Worm (Caenorhabditis elegans) whole organism, L3 larva: ENCODE results near the gene nspg-7.2.
A peak's percentile ranks its signal among the peaks of the same experiment; 100 is the strongest.

Experiments
- ama-1 ChIP-seq: fragments of 150-350 bp; optimal IDR thresholded peaks from 2 replicates; lab custom pipeline; 2018
- ceh-28 ChIP-seq: fragments of 150-350 bp; optimal IDR thresholded peaks from 2 replicates; lab custom pipeline; 2014; ENCODE audit warnings: missing biosample characterization, missing genetic modification reagents, missing genetic modification characterization
- ceh-82 ChIP-seq: fragments of 150-350 bp; optimal IDR thresholded peaks from 2 replicates; lab custom pipeline; 2014; ENCODE audit warnings: missing biosample characterization, missing genetic modification characterization
- lin-15B ChIP-seq: fragments of 150-350 bp; optimal IDR thresholded peaks from 2 replicates; lab custom pipeline; 2014; ENCODE audit warnings: missing biosample characterization, missing genetic modification characterization
- lin-39 ChIP-seq: fragments of 150-350 bp; optimal IDR thresholded peaks from 2 replicates; lab custom pipeline; 2018; ENCODE audit warnings: missing biosample characterization, missing genetic modification reagents, missing genetic modification characterization
- mdl-1 ChIP-seq: fragments of 150-350 bp; optimal IDR thresholded peaks from 2 replicates; lab custom pipeline; 2014; ENCODE audit warnings: missing biosample characterization, missing genetic modification characterization
- nhr-11 ChIP-seq: fragments of 150-350 bp; optimal IDR thresholded peaks from 2 replicates; lab custom pipeline; 2014; ENCODE audit warnings: missing biosample characterization, missing genetic modification characterization
- nhr-23 ChIP-seq: fragments of 150-350 bp; optimal IDR thresholded peaks from 2 replicates; lab custom pipeline; 2014; ENCODE audit warnings: missing biosample characterization, missing genetic modification reagents, missing genetic modification characterization
- nhr-237 ChIP-seq: fragments of 150-350 bp; optimal IDR thresholded peaks from 2 replicates; lab custom pipeline; 2014; ENCODE audit warnings: missing biosample characterization, missing genetic modification characterization

ce11 chrIII:3279304-3279703, 21.1 kb upstream of the nspg-7.2 start:
- peak; percentile 82 for TF ChIP-seq ceh-28 (tag; lab: Kevin White, UChicago)
- TF ChIP-seq nhr-11 (tag; lab: Kevin White, UChicago), result peak; percentile 63
- TF ChIP-seq ama-1 (lab: Kevin White, UChicago), result no peak
- peak; percentile 40 for TF ChIP-seq lin-15B (tag; lab: Kevin White, UChicago)
- TF ChIP-seq mdl-1 (tag; lab: Kevin White, UChicago), result no peak
- no peak for TF ChIP-seq nhr-237 (tag; lab: Kevin White, UChicago)
- TF ChIP-seq lin-39 (tag; lab: Kevin White, UChicago), result no peak
- peak; percentile 43 for TF ChIP-seq ceh-82
- peak; percentile 92 for TF ChIP-seq nhr-23 (tag; lab: Kevin White, UChicago)
